Worm (Caenorhabditis elegans) whole organism, L2 larva: Measurements from ENCODE around the gene srh-208.
"Not testable (repeated sequence)": the region's sequence is repeated elsewhere in the genome, so short reads cannot be mapped to it uniquely, and the experiment has no call there.

ENCODE experiments used
- C34F6.9 ChIP-seq: fragments of 150-350 bp; optimal IDR thresholded peaks from 2 replicates; lab custom pipeline; 2014; ENCODE audit warnings: missing biosample characterization, missing genetic modification characterization
- F13H6.1 ChIP-seq: sonication (generic microtip); optimal IDR thresholded peaks from 2 replicates; lab custom pipeline; 2016; ENCODE audit warnings: missing genetic modification characterization, missing compliant biosample characterization
- Y55F3AM.14 ChIP-seq: fragments of 200-800 bp; sonication (Bioruptor generic); optimal IDR thresholded peaks from 2 replicates; lab custom pipeline; 2018; ENCODE audit warnings: mild to moderate bottlenecking, missing genetic modification characterization, missing compliant biosample characterization
- alr-1 ChIP-seq: fragments of 150-350 bp; optimal IDR thresholded peaks from 2 replicates; lab custom pipeline; 2014; ENCODE audit warnings: missing biosample characterization, missing genetic modification characterization
- ama-1 ChIP-seq: fragments of 150-350 bp; optimal IDR thresholded peaks from 2 replicates; lab custom pipeline; 2018; ENCODE audit warnings: inconsistent platforms
- ceh-16 ChIP-seq: fragments of 150-350 bp; optimal IDR thresholded peaks from 2 replicates; lab custom pipeline; 2014; ENCODE audit warnings: missing biosample characterization, missing genetic modification characterization
- ceh-82 ChIP-seq: fragments of 150-350 bp; optimal IDR thresholded peaks from 2 replicates; lab custom pipeline; 2014; ENCODE audit warnings: missing biosample characterization, missing genetic modification characterization
- crh-2 ChIP-seq: sonication (generic microtip); optimal IDR thresholded peaks from 2 replicates; lab custom pipeline; 2017; ENCODE audit warnings: missing biosample characterization, missing genetic modification characterization
- egl-27 ChIP-seq: sonication (generic microtip); optimal IDR thresholded peaks from 3 replicates; lab custom pipeline; 2017; ENCODE audit warnings: missing biosample characterization, missing genetic modification reagents, missing genetic modification characterization
- elt-1 ChIP-seq: fragments of 150-350 bp; optimal IDR thresholded peaks from 2 replicates; lab custom pipeline; 2014; ENCODE audit warnings: missing biosample characterization, missing genetic modification characterization
- elt-3 ChIP-seq: sonication (generic microtip); optimal IDR thresholded peaks from 2 replicates; lab custom pipeline; 2017; ENCODE audit warnings: missing biosample characterization, missing genetic modification characterization
- lsy-2 ChIP-seq, 2 experiments: fragments of 150-350 bp in 1 of 2; sonication (generic microtip) in 1 of 2; optimal IDR thresholded peaks; 2 replicates each; lab custom pipeline; 2014 to 2017; ENCODE audit warnings: missing biosample characterization in 2 of 2, missing genetic modification characterization in 2 of 2
- mab-5 ChIP-seq: fragments of 150-350 bp; optimal IDR thresholded peaks from 2 replicates; lab custom pipeline; 2014; ENCODE audit warnings: missing biosample characterization, missing genetic modification characterization
- mbf-1 ChIP-seq: sonication (generic microtip); optimal IDR thresholded peaks from 2 replicates; lab custom pipeline; 2017; ENCODE audit warnings: missing biosample characterization, missing genetic modification characterization
- nhr-10 ChIP-seq: sonication (generic microtip); optimal IDR thresholded peaks from 2 replicates; lab custom pipeline; 2017; ENCODE audit warnings: missing biosample characterization, missing genetic modification characterization
- nhr-21 ChIP-seq: fragments of 150-350 bp; optimal IDR thresholded peaks from 2 replicates; lab custom pipeline; 2014; ENCODE audit warnings: missing biosample characterization, missing genetic modification characterization
- nhr-23 ChIP-seq: fragments of 150-350 bp; optimal IDR thresholded peaks from 2 replicates; lab custom pipeline; 2014; ENCODE audit warnings: missing biosample characterization, missing genetic modification reagents, missing genetic modification characterization
- nhr-237 ChIP-seq: fragments of 150-350 bp; optimal IDR thresholded peaks from 2 replicates; lab custom pipeline; 2014; ENCODE audit warnings: missing biosample characterization, missing genetic modification characterization
- nhr-25 ChIP-seq: fragments of 150-350 bp; sonication (generic microtip); optimal IDR thresholded peaks from 3 replicates; lab custom pipeline; 2014; ENCODE audit warnings: missing biosample characterization, missing genetic modification characterization
- nhr-6 ChIP-seq: fragments of 150-350 bp; optimal IDR thresholded peaks from 2 replicates; lab custom pipeline; 2014; ENCODE audit warnings: missing biosample characterization, missing genetic modification characterization
- nhr-77 ChIP-seq: fragments of 150-350 bp; optimal IDR thresholded peaks from 2 replicates; lab custom pipeline; 2014; ENCODE audit warnings: missing biosample characterization, missing genetic modification characterization
- peb-1 ChIP-seq: fragments of 150-350 bp; optimal IDR thresholded peaks from 2 replicates; lab custom pipeline; 2014; ENCODE audit warnings: missing biosample characterization, missing genetic modification characterization
- sem-4 ChIP-seq: fragments of 150-350 bp; optimal IDR thresholded peaks from 2 replicates; lab custom pipeline; 2014; ENCODE audit warnings: missing biosample characterization, missing genetic modification reagents, missing genetic modification characterization
- skn-1 ChIP-seq: sonication (generic microtip); optimal IDR thresholded peaks from 2 replicates; lab custom pipeline; 2017; ENCODE audit warnings: missing biosample characterization, missing genetic modification characterization
- unc-39 ChIP-seq: fragments of 150-350 bp; optimal IDR thresholded peaks from 2 replicates; lab custom pipeline; 2014; ENCODE audit warnings: missing biosample characterization, missing genetic modification characterization
- unc-55 ChIP-seq: fragments of 150-350 bp; sonication (generic microtip); optimal IDR thresholded peaks from 3 replicates; lab custom pipeline; 2014; ENCODE audit warnings: missing biosample characterization, missing genetic modification reagents, missing genetic modification characterization
- zag-1 ChIP-seq: fragments of 150-350 bp; optimal IDR thresholded peaks from 2 replicates; lab custom pipeline; 2014; ENCODE audit warnings: missing biosample characterization, missing genetic modification characterization
- ztf-11 ChIP-seq: sonication (generic microtip); optimal IDR thresholded peaks from 2 replicates; lab custom pipeline; 2017; ENCODE audit warnings: missing biosample characterization, missing genetic modification characterization
- ztf-4 ChIP-seq: fragments of 150-350 bp; optimal IDR thresholded peaks from 2 replicates; lab custom pipeline; 2014; ENCODE audit warnings: missing biosample characterization, missing genetic modification characterization

The srh-208 gene

DNA sequence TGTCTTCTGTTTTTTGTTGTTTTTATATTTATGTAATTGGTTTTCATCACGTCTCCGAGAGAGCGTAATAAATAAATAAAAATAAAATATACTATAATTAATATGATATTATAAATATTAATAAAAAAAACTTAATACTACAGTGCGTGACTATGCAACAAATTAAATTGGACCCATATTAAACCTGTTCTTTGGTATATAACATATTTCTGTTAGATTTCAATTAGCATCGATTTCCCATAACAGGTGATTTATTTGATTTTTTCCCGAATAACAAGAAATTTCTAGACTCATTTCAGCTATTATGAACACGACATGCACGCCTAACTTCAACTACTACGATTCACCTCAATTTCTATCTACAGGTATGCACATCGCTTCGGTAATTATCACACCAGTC is at the start of gene srh-208:
TSS of gene srh-208 (plus strand) at position 301 of the 400 bp plus-strand sequence.
- not testable (repeated sequence) for TF ChIP-seq Y55F3AM.14 (GFP tag; lab: Kevin White, UChicago); ceh-16 (tag; lab: Kevin White, UChicago); peb-1

DNA sequence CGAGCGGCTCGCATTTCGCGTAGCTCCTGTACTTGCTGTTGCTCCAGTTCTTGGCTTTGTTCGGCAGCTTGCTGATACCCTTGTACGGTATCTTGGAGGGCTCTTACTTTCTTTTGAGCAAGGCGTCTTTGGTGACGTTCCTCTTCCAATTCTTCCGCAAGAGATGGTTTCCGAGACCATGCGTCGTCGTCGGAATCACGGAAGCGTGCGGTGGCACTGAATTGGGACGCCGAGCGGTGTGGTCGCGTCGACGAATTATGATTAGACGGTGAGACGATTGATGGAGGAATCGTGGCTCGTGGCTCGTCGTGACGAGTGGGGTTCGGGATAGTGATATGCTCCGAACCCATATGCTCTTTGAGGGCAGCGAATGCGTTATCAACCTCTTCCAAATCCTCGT is 40.8 kb upstream of the srh-208 start:
- TF ChIP-seq lsy-2 (tag; optimal IDR thresholded peaks at IDR 0.05; lab: Kevin White, UChicago) (no peak), F13H6.1 (tag; lab: Kevin White, UChicago) (no peak), nhr-10 (tag; lab: Kevin White, UChicago) (no peak), egl-27 (tag; lab: Kevin White, UChicago) (no peak), nhr-237 (tag; lab: Kevin White, UChicago) (no peak), elt-3 (tag; lab: Kevin White, UChicago) (no peak), zag-1 (tag; lab: Kevin White, UChicago) (no peak), mab-5 (tag; lab: Kevin White, UChicago) (no peak), nhr-6 (tag; lab: Kevin White, UChicago) (no peak), C34F6.9 (no peak), ceh-82 (tag; lab: Kevin White, UChicago) (no peak), nhr-77 (tag; lab: Kevin White, UChicago) (no peak), peb-1 (no peak)

DNA sequence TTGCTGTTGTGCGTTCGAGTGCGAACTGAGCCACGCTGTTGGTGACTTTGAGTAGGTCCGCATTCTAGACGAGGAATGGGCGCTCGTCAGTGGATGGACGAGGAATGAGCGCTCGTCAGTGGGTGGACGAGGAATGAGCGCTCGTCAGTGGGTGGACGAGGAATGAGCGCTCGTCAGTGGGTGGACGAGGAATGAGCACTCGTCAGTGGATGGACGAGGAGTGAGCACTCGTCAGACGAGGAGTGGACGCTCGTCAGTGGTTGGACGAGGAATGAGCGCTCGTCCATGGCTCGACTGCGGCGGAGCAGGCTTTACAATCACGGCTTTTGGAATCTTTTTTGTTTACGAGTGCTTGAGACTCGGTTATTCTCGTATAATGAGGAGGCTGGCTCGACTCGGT is 38.7 kb upstream of the srh-208 start:
- TF ChIP-seq crh-2 (no peak), ama-1 (no peak)

DNA sequence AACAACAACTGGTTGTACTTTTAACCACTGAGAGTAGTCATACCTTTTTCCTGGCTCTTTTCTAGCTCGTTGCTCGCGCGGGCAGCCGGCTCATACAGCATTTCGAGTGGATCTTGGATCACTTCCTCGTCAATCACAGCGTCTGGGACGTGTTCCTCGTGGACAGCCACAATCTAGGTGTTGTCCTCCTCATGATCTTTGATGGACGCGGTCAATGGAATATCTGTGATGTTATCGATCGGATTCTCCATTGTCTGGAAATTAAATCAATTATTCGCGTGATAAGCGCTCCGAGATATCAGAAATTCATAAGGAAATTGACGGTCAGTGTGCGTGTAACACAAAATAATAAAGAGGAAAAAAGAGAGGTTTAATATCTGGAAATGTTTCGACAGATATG is 37.3 kb upstream of the srh-208 start, which contains the start of gene F21D9.8:
TSS of gene F21D9.8 (minus strand) at position 101 of the 400 bp plus-strand sequence.
- TF ChIP-seq F13H6.1 (tag; lab: Kevin White, UChicago) (no peak), skn-1 (no peak), nhr-21 (tag; lab: Kevin White, UChicago) (no peak), ztf-11 (no peak), nhr-23 (no peak), elt-3 (tag; lab: Kevin White, UChicago) (no peak), elt-1 (no peak), unc-39 (tag; lab: Kevin White, UChicago) (no peak), nhr-237 (tag; lab: Kevin White, UChicago) (no peak), unc-55 (GFP tag; lab: Kevin White, UChicago) (no peak), nhr-6 (tag; lab: Kevin White, UChicago) (no peak), nhr-77 (tag; lab: Kevin White, UChicago) (no peak), ztf-4 (tag; lab: Kevin White, UChicago) (no peak), Y55F3AM.14 (GFP tag; lab: Kevin White, UChicago) (no peak), egl-27 (tag; lab: Kevin White, UChicago) (no peak)

DNA sequence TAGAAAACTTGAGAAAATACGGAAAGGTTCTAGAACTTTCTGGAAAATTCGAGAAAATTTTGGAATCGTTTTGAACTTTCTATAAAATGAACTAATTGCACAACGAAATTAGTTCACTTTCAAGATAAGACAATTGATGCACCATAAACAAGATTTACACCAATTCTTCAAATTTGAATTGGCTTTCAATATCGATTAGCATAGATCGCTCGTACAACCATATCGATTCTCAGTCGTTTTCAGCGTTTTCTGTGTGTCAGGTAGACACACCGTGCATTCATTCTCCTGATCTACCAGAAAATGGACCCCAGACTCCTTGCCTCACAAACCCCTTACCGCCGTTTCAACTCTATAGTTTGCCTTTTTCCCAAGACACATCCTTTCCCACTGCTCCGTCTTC is 34.8 kb upstream of the srh-208 start, which contains the start of gene fbxb-117:
TSS of gene fbxb-117 (plus strand) at position 301 of the 400 bp plus-strand sequence.
- no peak for TF ChIP-seq nhr-25 (tag; lab: Kevin White, UChicago)

DNA sequence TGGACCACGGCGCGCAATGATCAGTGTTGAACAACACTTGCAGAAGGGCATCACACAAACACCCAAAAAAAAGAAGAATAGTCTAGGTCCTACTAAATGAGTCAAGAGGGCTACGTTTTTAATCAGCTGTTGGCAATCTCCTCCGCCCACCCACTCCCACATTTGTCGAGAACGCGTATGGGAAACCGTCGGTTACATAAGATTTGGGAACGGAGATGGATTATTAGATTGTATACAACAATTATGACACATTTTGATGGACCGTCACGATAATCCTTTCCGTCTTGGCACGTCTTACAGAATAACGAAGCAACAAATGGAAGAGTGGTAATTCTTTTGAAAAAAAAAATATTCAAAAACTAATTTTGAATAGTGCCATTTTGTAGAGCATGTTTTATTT is 31.2 kb upstream of the srh-208 start:
- TF ChIP-seq ztf-4 (tag; lab: Kevin White, UChicago) (no peak), nhr-10 (tag; lab: Kevin White, UChicago) (no peak), alr-1 (tag; lab: Kevin White, UChicago) (no peak)

DNA sequence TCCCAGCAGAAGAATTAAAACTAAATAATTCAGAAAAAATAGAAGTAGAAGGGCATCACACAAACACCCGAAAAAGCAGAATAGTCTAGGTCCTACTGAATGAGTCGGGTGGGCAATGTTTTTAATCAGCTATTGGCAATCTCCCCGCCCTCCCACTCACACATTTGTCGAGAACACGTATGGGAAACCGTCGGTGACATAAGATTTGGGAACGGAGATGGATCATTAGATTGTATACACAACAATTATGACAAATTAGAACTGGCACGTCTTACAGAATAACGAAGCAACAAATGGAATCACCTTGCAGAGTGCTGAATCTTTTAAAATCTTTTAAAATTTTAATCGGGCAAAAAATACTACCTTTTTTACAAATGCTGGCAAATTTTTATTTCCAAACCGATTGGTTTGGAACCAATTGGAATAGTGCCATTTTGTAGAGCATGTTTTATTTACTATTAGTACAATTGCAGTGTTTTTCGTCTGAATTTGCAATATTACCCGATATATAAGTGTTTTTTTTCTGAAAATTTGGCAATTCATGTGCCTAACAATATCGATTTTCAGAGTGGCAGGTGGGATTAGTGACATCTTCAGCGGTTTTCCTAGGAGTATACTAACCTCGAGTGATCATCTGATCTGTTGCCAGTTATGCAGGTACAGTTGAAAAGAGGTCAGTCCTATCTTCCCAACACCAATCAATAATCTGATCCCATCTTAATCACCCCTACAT is 28.9 kb upstream of the srh-208 start, which contains the start of the genes F55C9.3 and fbxb-57:
TSS of gene F55C9.3 (minus strand) at position 101 of the 733 bp plus-strand sequence.
TSS of gene fbxb-57 (plus strand) at position 683 of the 733 bp plus-strand sequence.
- TF ChIP-seq nhr-10 (tag; lab: Kevin White, UChicago), result no peak
- TF ChIP-seq Y55F3AM.14 (GFP tag; lab: Kevin White, UChicago), result no peak
- no peak for TF ChIP-seq sem-4 (tag; lab: Kevin White, UChicago)
- TF ChIP-seq nhr-21 (tag; lab: Kevin White, UChicago), result no peak
- no peak for TF ChIP-seq nhr-23
- no peak for TF ChIP-seq unc-39 (tag; lab: Kevin White, UChicago)
- no peak for TF ChIP-seq ama-1
- TF ChIP-seq ceh-82 (tag; lab: Kevin White, UChicago), result no peak
- no peak for TF ChIP-seq lsy-2 (tag; optimal IDR thresholded peaks at IDR 0.05; lab: Kevin White, UChicago)
- no peak for TF ChIP-seq mbf-1 (tag; lab: Kevin White, UChicago)
- TF ChIP-seq, all 48 proteins: peak for 0
